Worm (Caenorhabditis elegans) whole organism, midembryonic: ENCODE measurements around the gene F19B2.5.

ENCODE experiments used
- cog-1 ChIP-seq: sonication (generic microtip); optimal IDR thresholded peaks from 2 replicates; lab custom pipeline; 2016; ENCODE audit warnings: missing genetic modification characterization, missing compliant biosample characterization
- flt-1 ChIP-seq: fragments of 200-800 bp; sonication (Bioruptor generic); IDR thresholded peaks from 2 replicates; pipeline ENCODE4 v1.3.6; 2022; ENCODE audit warnings: missing genetic modification characterization, missing compliant biosample characterization
- klf-2 ChIP-seq: fragments of 200-800 bp; sonication (Bioruptor generic); conservative IDR thresholded peaks from 2 replicates; pipeline ENCODE4 v1.3.6; 2022; ENCODE audit warnings: missing genetic modification reagents, missing genetic modification characterization, missing compliant biosample characterization
- med-1 ChIP-seq: sonication (generic microtip); optimal IDR thresholded peaks from 2 replicates; lab custom pipeline; 2017; ENCODE audit warnings: missing genetic modification characterization, mild to moderate bottlenecking, missing compliant biosample characterization, antibody characterized with exemption, missing genetic modification reagents; ENCODE audit not compliant: insufficient read depth
- ref-1 ChIP-seq: fragments of 200-800 bp; sonication (Bioruptor generic); conservative IDR thresholded peaks from 2 replicates; pipeline ENCODE4 v1.3.6; 2022; ENCODE audit warnings: missing genetic modification reagents, missing genetic modification characterization, missing compliant biosample characterization
- ztf-23 ChIP-seq: fragments of 200-800 bp; sonication (Bioruptor generic); IDR thresholded peaks from 2 replicates; pipeline ENCODE4 v1.3.6; 2022; ENCODE audit warnings: missing genetic modification reagents, missing genetic modification characterization, missing compliant biosample characterization
- ztf-29 ChIP-seq: fragments of 200-800 bp; sonication (Bioruptor generic); IDR thresholded peaks from 2 replicates; pipeline ENCODE4 v1.3.6; 2022; ENCODE audit warnings: missing genetic modification reagents, missing genetic modification characterization, missing compliant biosample characterization

- TF ChIP-seq klf-2 = no peak
- TF ChIP-seq cog-1 (tag; lab: Kevin White, UChicago) = no peak
- TF ChIP-seq ztf-29 (GFP tag; lab: Robert Waterston, UW) = no peak
- TF ChIP-seq ref-1 (GFP tag; lab: Robert Waterston, UW) = no peak
- no peak for TF ChIP-seq flt-1 (GFP tag; lab: Robert Waterston, UW)
- TF ChIP-seq ztf-23 (GFP tag; lab: Robert Waterston, UW) = no peak
- no peak for TF ChIP-seq med-1
Observed at ce11 chrV:20133163-20133562, 30.8 kb downstream of the F19B2.5 start, which contains the start of gene ssu-1.
